Worm (Caenorhabditis elegans) whole organism, L3 larva: Measurements from ENCODE around the gene glr-4.

ENCODE experiments used
- ZK546.5 ChIP-seq: sonication (generic microtip); optimal IDR thresholded peaks from 2 replicates; lab custom pipeline; 2017; ENCODE audit warnings: missing biosample characterization, missing genetic modification characterization
- ama-1 ChIP-seq: fragments of 150-350 bp; optimal IDR thresholded peaks from 2 replicates; lab custom pipeline; 2018
- ceh-16 ChIP-seq: sonication (generic microtip); optimal IDR thresholded peaks from 2 replicates; lab custom pipeline; 2017; ENCODE audit warnings: missing biosample characterization, missing genetic modification characterization
- lin-39 ChIP-seq: fragments of 150-350 bp; optimal IDR thresholded peaks from 2 replicates; lab custom pipeline; 2018; ENCODE audit warnings: missing biosample characterization, missing genetic modification reagents, missing genetic modification characterization
- nfya-1 ChIP-seq: sonication (generic microtip); optimal IDR thresholded peaks from 2 replicates; lab custom pipeline; 2017; ENCODE audit warnings: missing genetic modification characterization, mild to moderate bottlenecking, missing compliant biosample characterization, antibody characterized with exemption, moderate library complexity; ENCODE audit not compliant: insufficient read depth
- tbx-2 ChIP-seq: sonication (generic microtip); optimal IDR thresholded peaks from 2 replicates; lab custom pipeline; 2016; ENCODE audit warnings: mild to moderate bottlenecking, missing genetic modification characterization, missing compliant biosample characterization
- zag-1 ChIP-seq: fragments of 150-350 bp; optimal IDR thresholded peaks from 2 replicates; lab custom pipeline; 2014; ENCODE audit warnings: missing biosample characterization, missing genetic modification characterization
- ztf-11 ChIP-seq: fragments of 150-350 bp; optimal IDR thresholded peaks from 2 replicates; lab custom pipeline; 2014; ENCODE audit warnings: missing biosample characterization, missing genetic modification characterization

DNA sequence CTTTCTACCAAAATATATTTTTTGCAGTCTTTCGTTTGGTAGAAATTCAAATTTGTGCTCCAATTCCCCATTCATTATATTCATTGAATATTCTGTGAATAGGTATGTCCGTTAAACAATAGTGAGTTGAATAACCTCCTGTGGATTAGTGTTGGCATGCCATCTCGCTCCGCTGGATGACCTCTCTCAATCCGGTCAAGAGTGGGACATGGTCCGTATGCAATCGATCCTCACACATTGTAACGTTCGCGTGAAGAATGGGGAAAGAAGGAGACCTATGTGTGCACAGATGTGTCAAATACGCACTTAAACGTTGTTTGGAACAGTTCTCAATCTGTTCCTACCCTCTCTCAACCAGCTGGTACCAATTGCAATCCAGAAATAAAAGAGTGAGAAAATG is 19.1 kb upstream of the glr-4 start:
- TF ChIP-seq nfya-1, result no peak
- no peak for TF ChIP-seq ztf-11 (tag; lab: Kevin White, UChicago)
- TF ChIP-seq ceh-16 (tag; lab: Kevin White, UChicago), result no peak
- no peak for TF ChIP-seq tbx-2
- TF ChIP-seq ama-1 (lab: Kevin White, UChicago), result no peak
- TF ChIP-seq lin-39 (tag; lab: Kevin White, UChicago), result no peak
- no peak for TF ChIP-seq zag-1 (tag; lab: Kevin White, UChicago)
- TF ChIP-seq ZK546.5, result no peak
